Worm (Caenorhabditis elegans) whole organism, young adult: ENCODE results near the gene far-5.

Source experiments
- B0261.1 ChIP-seq: sonication (generic microtip); optimal IDR thresholded peaks from 2 replicates; lab custom pipeline; 2016; ENCODE audit warnings: mild to moderate bottlenecking, missing genetic modification characterization, moderate library complexity, missing compliant biosample characterization
- D2030.7 ChIP-seq: fragments of 200-800 bp; sonication (Bioruptor generic); IDR thresholded peaks from 2 replicates; pipeline ENCODE4 v1.3.6; 2022; ENCODE audit warnings: missing genetic modification reagents, missing genetic modification characterization, missing compliant biosample characterization
- F10E7.11 ChIP-seq: sonication (generic microtip); optimal IDR thresholded peaks from 2 replicates; lab custom pipeline; 2017; ENCODE audit warnings: mild to moderate bottlenecking, missing genetic modification characterization, moderate library complexity, missing compliant biosample characterization
- F22D6.2 ChIP-seq: sonication (generic microtip); optimal IDR thresholded peaks from 2 replicates; lab custom pipeline; 2016; ENCODE audit warnings: mild to moderate bottlenecking, missing genetic modification characterization, missing compliant biosample characterization
- F23B12.7 ChIP-seq: sonication (generic microtip); optimal IDR thresholded peaks from 2 replicates; lab custom pipeline; 2017; ENCODE audit warnings: missing genetic modification characterization, mild to moderate bottlenecking, missing compliant biosample characterization, antibody characterized with exemption, moderate library complexity; ENCODE audit not compliant: insufficient read depth
- F49E8.2 ChIP-seq: sonication (generic microtip); optimal IDR thresholded peaks from 3 replicates; lab custom pipeline; 2017; ENCODE audit warnings: missing genetic modification characterization, mild to moderate bottlenecking, missing compliant biosample characterization, antibody characterized with exemption, moderate library complexity; ENCODE audit not compliant: insufficient read depth
- F57C9.4 ChIP-seq: sonication (generic microtip); optimal IDR thresholded peaks from 2 replicates; lab custom pipeline; 2017; ENCODE audit warnings: mild to moderate bottlenecking, missing genetic modification characterization, missing compliant biosample characterization
- T07F8.4 ChIP-seq: sonication (generic microtip); optimal IDR thresholded peaks from 2 replicates; lab custom pipeline; 2016; ENCODE audit warnings: mild to moderate bottlenecking, missing genetic modification characterization, moderate library complexity, missing compliant biosample characterization
- T26A5.8 ChIP-seq: sonication (generic microtip); optimal IDR thresholded peaks from 2 replicates; lab custom pipeline; 2016; ENCODE audit warnings: missing genetic modification characterization, missing compliant biosample characterization
- ZK185.1 ChIP-seq: sonication (generic microtip); optimal IDR thresholded peaks from 2 replicates; lab custom pipeline; 2016; ENCODE audit warnings: mild to moderate bottlenecking, missing genetic modification characterization, missing compliant biosample characterization; ENCODE audit not compliant: poor library complexity, severe bottlenecking
- aptf-3 ChIP-seq: fragments of 200-800 bp; sonication (Bioruptor generic); IDR thresholded peaks from 2 replicates; pipeline ENCODE4 v1.3.6; 2022; ENCODE audit warnings: missing genetic modification characterization, missing compliant biosample characterization
- cebp-2 ChIP-seq: fragments of 200-800 bp; sonication (Bioruptor generic); IDR thresholded peaks from 2 replicates; pipeline ENCODE4 v1.3.6; 2022; ENCODE audit warnings: missing genetic modification characterization, missing compliant biosample characterization
- ceh-100 ChIP-seq: fragments of 200-800 bp; sonication (Bioruptor generic); IDR thresholded peaks from 2 replicates; pipeline ENCODE4 v1.3.6; 2022; ENCODE audit warnings: missing genetic modification reagents, missing genetic modification characterization, missing compliant biosample characterization
- chd-7 ChIP-seq: sonication (generic microtip); optimal IDR thresholded peaks from 2 replicates; lab custom pipeline; 2016; ENCODE audit warnings: mild to moderate bottlenecking, missing genetic modification characterization, moderate library complexity, missing compliant biosample characterization
- die-1 ChIP-seq: sonication (generic microtip); optimal IDR thresholded peaks from 2 replicates; lab custom pipeline; 2016; ENCODE audit warnings: missing genotype, mild to moderate bottlenecking, missing genetic modification characterization, missing compliant biosample characterization
- dpl-1 ChIP-seq: fragments of 150-350 bp; optimal IDR thresholded peaks from 2 replicates; lab custom pipeline; 2014; ENCODE audit warnings: missing biosample characterization, missing genetic modification reagents, missing genetic modification characterization
- efl-1 ChIP-seq: fragments of 150-350 bp; optimal IDR thresholded peaks from 2 replicates; lab custom pipeline; 2014; ENCODE audit warnings: missing biosample characterization, missing genetic modification reagents, missing genetic modification characterization
- fkh-3 ChIP-seq: sonication (generic microtip); optimal IDR thresholded peaks from 2 replicates; lab custom pipeline; 2016; ENCODE audit warnings: mild to moderate bottlenecking, missing genetic modification characterization, missing compliant biosample characterization
- gei-17 ChIP-seq: fragments of 200-800 bp; sonication (Bioruptor generic); optimal IDR thresholded peaks from 2 replicates; lab custom pipeline; 2018; ENCODE audit warnings: mild to moderate bottlenecking, missing genetic modification characterization, missing compliant biosample characterization
- hlh-12 ChIP-seq: sonication (generic microtip); optimal IDR thresholded peaks from 2 replicates; lab custom pipeline; 2016; ENCODE audit warnings: missing genetic modification characterization, missing compliant biosample characterization
- hrde-1 ChIP-seq: sonication (generic microtip); optimal IDR thresholded peaks from 2 replicates; lab custom pipeline; 2016; ENCODE audit warnings: missing genetic modification characterization, mild to moderate bottlenecking, missing compliant biosample characterization, moderate library complexity, missing genotype, missing genetic modification reagents, borderline replicate concordance
- lin-35 ChIP-seq, 3 experiments: fragments of 150-350 bp in 2 of 3; sonication (generic microtip) in 1 of 3; optimal IDR thresholded peaks; 2 replicates each; lab custom pipeline; 2014 to 2018; ENCODE audit warnings: missing biosample characterization in 3 of 3, missing genetic modification characterization in 3 of 3, missing genetic modification reagents in 3 of 3
- lin-40 ChIP-seq: sonication (generic microtip); optimal IDR thresholded peaks from 2 replicates; lab custom pipeline; 2016; ENCODE audit warnings: missing genetic modification characterization, mild to moderate bottlenecking, missing compliant biosample characterization, missing genotype, missing genetic modification reagents
- lin-54 ChIP-seq: fragments of 200-800 bp; sonication (Bioruptor generic); optimal IDR thresholded peaks from 2 replicates; lab custom pipeline; 2018; ENCODE audit warnings: mild to moderate bottlenecking, missing genetic modification characterization, missing compliant biosample characterization
- mel-28 ChIP-seq: sonication (generic microtip); optimal IDR thresholded peaks from 2 replicates; lab custom pipeline; 2016; ENCODE audit warnings: borderline replicate concordance, mild to moderate bottlenecking, missing genetic modification characterization, missing compliant biosample characterization
- mxl-1 ChIP-seq: sonication (generic microtip); optimal IDR thresholded peaks from 2 replicates; lab custom pipeline; 2016; ENCODE audit warnings: missing genetic modification characterization, missing compliant biosample characterization
- nhr-179 ChIP-seq: sonication (generic microtip); optimal IDR thresholded peaks from 2 replicates; lab custom pipeline; 2016; ENCODE audit warnings: mild to moderate bottlenecking, missing genetic modification characterization, missing compliant biosample characterization
- nhr-27 ChIP-seq: fragments of 200-800 bp; sonication (Bioruptor generic); optimal IDR thresholded peaks from 2 replicates; lab custom pipeline; 2018; ENCODE audit warnings: mild to moderate bottlenecking, missing genetic modification characterization, moderate library complexity, missing compliant biosample characterization
- nhr-90 ChIP-seq: sonication (generic microtip); optimal IDR thresholded peaks from 2 replicates; lab custom pipeline; 2016; ENCODE audit warnings: missing genotype, mild to moderate bottlenecking, missing genetic modification characterization, missing compliant biosample characterization
- rcor-1 ChIP-seq: fragments of 200-800 bp; sonication (Bioruptor generic); IDR thresholded peaks from 2 replicates; pipeline ENCODE4 v1.3.6; 2022; ENCODE audit warnings: missing genetic modification reagents, missing genetic modification characterization, missing compliant biosample characterization
- rec-8 ChIP-seq, 2 experiments: sonication (generic microtip); optimal IDR thresholded peaks; 2 replicates each; lab custom pipeline; 2016; ENCODE audit warnings: mild to moderate bottlenecking in 2 of 2, missing genetic modification characterization in 2 of 2, missing genetic modification reagents in 2 of 2, missing genotype in 2 of 2, missing biosample characterization in 1 of 2, missing compliant biosample characterization in 1 of 2, moderate library complexity in 1 of 2
- repo-1 ChIP-seq: sonication (generic microtip); optimal IDR thresholded peaks from 2 replicates; lab custom pipeline; 2017; ENCODE audit warnings: mild to moderate bottlenecking, missing genetic modification characterization, missing compliant biosample characterization
- sea-2 ChIP-seq: fragments of 200-800 bp; sonication (Bioruptor generic); IDR thresholded peaks from 2 replicates; pipeline ENCODE4 v1.3.6; 2022; ENCODE audit warnings: missing genetic modification characterization, missing compliant biosample characterization
- snpc-1.3 ChIP-seq: sonication (generic microtip); optimal IDR thresholded peaks from 2 replicates; lab custom pipeline; 2017; ENCODE audit warnings: missing genetic modification characterization, mild to moderate bottlenecking, missing compliant biosample characterization, antibody characterized with exemption, moderate library complexity, missing genotype, missing genetic modification reagents; ENCODE audit not compliant: insufficient read depth
- snpc-3.4 ChIP-seq: sonication (generic microtip); optimal IDR thresholded peaks from 2 replicates; lab custom pipeline; 2017; ENCODE audit warnings: missing genetic modification characterization, mild to moderate bottlenecking, missing compliant biosample characterization, antibody characterized with exemption, moderate library complexity, missing genotype, missing genetic modification reagents
- tlf-1 ChIP-seq: fragments of 200-800 bp; sonication (Bioruptor generic); optimal IDR thresholded peaks from 2 replicates; lab custom pipeline; 2018; ENCODE audit warnings: mild to moderate bottlenecking, missing genetic modification characterization, missing compliant biosample characterization
- unc-62 ChIP-seq: fragments of 150-350 bp; optimal IDR thresholded peaks from 2 replicates; lab custom pipeline; 2014; ENCODE audit warnings: missing biosample characterization, missing genetic modification reagents, missing genetic modification characterization
- zim-3 ChIP-seq: sonication (generic microtip); optimal IDR thresholded peaks from 2 replicates; lab custom pipeline; 2017; ENCODE audit warnings: mild to moderate bottlenecking, missing genetic modification characterization, moderate library complexity, missing compliant biosample characterization
- ztf-25 ChIP-seq: fragments of 200-800 bp; sonication (Bioruptor generic); IDR thresholded peaks from 2 replicates; pipeline ENCODE4 v1.3.6; 2022; ENCODE audit warnings: missing genetic modification reagents, missing genetic modification characterization, missing compliant biosample characterization
- ztf-6 ChIP-seq: fragments of 200-800 bp; sonication (Bioruptor generic); IDR thresholded peaks from 2 replicates; pipeline ENCODE4 v1.3.6; 2022; ENCODE audit warnings: missing genetic modification reagents, missing genetic modification characterization, missing compliant biosample characterization

far-5 gene

ce11 chrV:13018761-13019160 lies 23.4 kb downstream of the far-5 start, which contains the start of gene fmi-1:
Gene fmi-1 (plus strand): TSS chrV:13019061.
- TF ChIP-seq efl-1 = no peak
- TF ChIP-seq zim-3 (tag; lab: Kevin White, UChicago) = no peak
- no peak for TF ChIP-seq lin-40 (tag; lab: Kevin White, UChicago)
- no peak for TF ChIP-seq snpc-3.4
- TF ChIP-seq unc-62 (GFP tag; lab: Kevin White, UChicago) = no peak
- TF ChIP-seq gei-17 (GFP tag; lab: Kevin White, UChicago) = no peak
- no peak for TF ChIP-seq F57C9.4
- no peak for TF ChIP-seq lin-54 (GFP tag; lab: Kevin White, UChicago)
- TF ChIP-seq snpc-1.3 = no peak
- no peak for TF ChIP-seq rcor-1 (GFP tag; lab: Robert Waterston, UW)
- TF ChIP-seq T26A5.8 (tag; lab: Kevin White, UChicago) = no peak
- no peak for TF ChIP-seq nhr-90 (tag; lab: Kevin White, UChicago)
- TF ChIP-seq repo-1 (tag; lab: Kevin White, UChicago) = no peak
- TF ChIP-seq F10E7.11 (tag; lab: Kevin White, UChicago) = no peak
- TF ChIP-seq B0261.1 (tag; lab: Kevin White, UChicago) = no peak
- TF ChIP-seq sea-2 (GFP tag; lab: Robert Waterston, UW) = no peak
- TF ChIP-seq ztf-6 (GFP tag; lab: Robert Waterston, UW) = no peak
- TF ChIP-seq, all 124 proteins: peak for 0

ce11 chrV:13020014-13020413 lies 24.6 kb downstream of the far-5 start:
- TF ChIP-seq cebp-2 (GFP tag; lab: Robert Waterston, UW) (no peak), T26A5.8 (tag; lab: Kevin White, UChicago) (no peak), B0261.1 (tag; lab: Kevin White, UChicago) (no peak), ceh-100 (no peak), hlh-12 (tag; lab: Kevin White, UChicago) (no peak), rec-8 (tag; optimal IDR thresholded peaks at IDR 0.05; lab: Kevin White, UChicago) (no peak), mel-28 (no peak), ZK185.1 (no peak)

ce11 chrV:13020638-13021037 lies 25.3 kb downstream of the far-5 start:
- TF ChIP-seq lin-35 (GFP tag; optimal IDR thresholded peaks at IDR 0.05; lab: Kevin White, UChicago) (no peak), dpl-1 (GFP tag; lab: Kevin White, UChicago) (no peak), hrde-1 (no peak), aptf-3 (GFP tag; lab: Robert Waterston, UW) (no peak), chd-7 (tag; lab: Kevin White, UChicago) (no peak), F49E8.2 (tag; lab: Kevin White, UChicago) (no peak), die-1 (no peak), F22D6.2 (tag; lab: Kevin White, UChicago) (no peak), lin-54 (GFP tag; lab: Kevin White, UChicago) (no peak), nhr-27 (tag; lab: Kevin White, UChicago) (no peak), nhr-179 (tag; lab: Kevin White, UChicago) (no peak), ztf-25 (GFP tag; lab: Robert Waterston, UW) (no peak), mxl-1 (tag; lab: Kevin White, UChicago) (no peak), tlf-1 (no peak), fkh-3 (tag; lab: Kevin White, UChicago) (no peak), D2030.7 (no peak), F10E7.11 (tag; lab: Kevin White, UChicago) (no peak), T07F8.4 (tag; lab: Kevin White, UChicago) (no peak), F23B12.7 (tag; lab: Kevin White, UChicago) (no peak)
